Fruit fly (Drosophila melanogaster) whole organism, pupa: Measurements from ENCODE around the gene moody.

Experiments used
- CG10348 ChIP-seq: fragments of 200-800 bp; sonication (Bioruptor generic); IDR thresholded peaks from 2 replicates; pipeline ENCODE4 v1.3.6; 2022; ENCODE audit warnings: missing biosample characterization, missing genetic modification characterization
- CG14655 ChIP-seq: fragments of 200-800 bp; sonication (Bioruptor generic); optimal IDR thresholded peaks from 3 replicates; lab custom pipeline; 2017; ENCODE audit warnings: mild to moderate bottlenecking, missing biosample characterization, missing genetic modification reagents, missing genetic modification characterization
- CG17806 ChIP-seq: fragments of 200-800 bp; sonication (Bioruptor generic); optimal IDR thresholded peaks from 2 replicates; lab custom pipeline; 2018; ENCODE audit warnings: missing biosample characterization, mild to moderate bottlenecking, missing genetic modification characterization, moderate library complexity
- CG8159 ChIP-seq: fragments of 200-800 bp; sonication (Bioruptor generic); optimal IDR thresholded peaks from 3 replicates; lab custom pipeline; 2018; ENCODE audit warnings: missing biosample characterization, mild to moderate bottlenecking, missing genetic modification characterization, moderate library complexity
- CG8301 ChIP-seq: fragments of 200-800 bp; sonication (Bioruptor generic); optimal IDR thresholded peaks from 2 replicates; lab custom pipeline; 2018; ENCODE audit warnings: missing biosample characterization, mild to moderate bottlenecking, missing genetic modification characterization
- CG9948 ChIP-seq: fragments of 200-800 bp; sonication (Bioruptor generic); optimal IDR thresholded peaks from 2 replicates; lab custom pipeline; 2018; ENCODE audit warnings: missing biosample characterization, mild to moderate bottlenecking, missing genetic modification characterization, moderate library complexity
- EcR ChIP-seq: fragments of 200-800 bp; sonication (Bioruptor generic); optimal IDR thresholded peaks from 3 replicates; lab custom pipeline; 2019; ENCODE audit warnings: missing biosample characterization, missing genetic modification characterization, mild to moderate bottlenecking, moderate library complexity, missing genetic modification reagents
- Ets98B ChIP-seq: fragments of 200-800 bp; sonication (Bioruptor generic); IDR thresholded peaks from 2 replicates; pipeline ENCODE4 v1.3.6; 2022; ENCODE audit warnings: missing biosample characterization, missing genetic modification characterization
- Pif1A ChIP-seq: fragments of 200-800 bp; sonication (Bioruptor generic); optimal IDR thresholded peaks from 3 replicates; lab custom pipeline; 2016; ENCODE audit warnings: missing biosample characterization, missing genetic modification characterization
- fd96Ca ChIP-seq: fragments of 200-800 bp; sonication (Bioruptor generic); IDR thresholded peaks from 3 replicates; pipeline ENCODE4 v1.3.6; 2022; ENCODE audit warnings: missing biosample characterization, missing genetic modification characterization
- rn ChIP-seq: fragments of 200-800 bp; sonication (Bioruptor generic); IDR thresholded peaks from 2 replicates; pipeline ENCODE4 v1.3.6; 2022; ENCODE audit warnings: missing biosample characterization, missing genetic modification characterization

DNA sequence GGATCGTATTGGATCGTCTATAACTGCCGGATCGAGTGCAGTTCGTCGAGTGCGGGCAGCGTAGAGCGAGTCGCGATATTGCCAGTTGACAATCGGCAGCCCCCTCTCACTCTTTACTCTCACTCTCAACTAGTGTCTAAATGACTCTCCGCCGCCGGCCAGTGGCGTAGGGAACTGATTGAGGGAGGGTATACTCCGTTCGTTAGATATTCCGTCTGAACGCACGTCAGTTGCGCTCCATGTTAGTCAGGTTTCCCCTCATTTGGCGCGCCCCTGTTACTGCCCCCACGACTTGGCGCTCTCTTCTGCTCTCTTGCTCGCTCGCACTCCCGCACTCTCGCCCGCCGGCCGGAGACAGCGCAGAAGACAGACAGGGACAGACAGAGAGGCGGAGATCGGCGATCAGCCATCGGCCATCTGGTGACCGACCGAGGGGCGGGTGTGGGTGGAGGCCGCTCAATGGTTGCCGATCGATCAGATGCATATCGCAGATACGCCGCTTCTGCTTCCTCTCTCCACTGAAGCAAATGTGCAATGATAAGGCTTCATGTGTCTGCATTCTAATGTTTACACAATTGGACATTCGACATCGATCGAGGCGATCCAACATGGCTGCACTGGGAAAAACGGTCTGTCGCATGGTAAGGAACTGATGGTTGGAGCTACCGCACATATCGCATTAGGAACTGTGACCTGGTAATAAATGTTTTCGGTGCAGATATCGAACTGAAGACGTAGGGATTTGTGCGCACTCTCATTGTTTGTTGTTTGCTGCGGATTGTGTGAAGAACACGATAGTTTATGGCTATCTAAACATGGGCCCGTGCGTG lies at the start of gene moody:
- peak; percentile 99 for TF ChIP-seq Ets98B (GFP tag; lab: Robert Waterston, UW)
- TF ChIP-seq CG9948 = peak; percentile 68
- peak; percentile 90 for TF ChIP-seq Pif1A (GFP tag; lab: Kevin White, UChicago)
- TF ChIP-seq fd96Ca = peak; percentile 99
- peak; percentile 84 for TF ChIP-seq CG17806 (tag; lab: Kevin White, UChicago)
- TF ChIP-seq rn (GFP tag; lab: Robert Waterston, UW) = peak; percentile 93
- peak; percentile 92 for TF ChIP-seq CG14655
- peak; percentile 92 for TF ChIP-seq CG10348
- peak; percentile 87 for TF ChIP-seq CG8301 (tag; lab: Kevin White, UChicago)
- peak; percentile 84 for TF ChIP-seq CG8159 (tag; lab: Kevin White, UChicago)
- TF ChIP-seq EcR = peak; percentile 56
